Worm (Caenorhabditis elegans) whole organism, L3 larva: ENCODE results near the gene R02F2.6.

Experiments
- ceh-82 ChIP-seq: fragments of 150-350 bp; optimal IDR thresholded peaks from 2 replicates; lab custom pipeline; 2014; ENCODE audit warnings: missing biosample characterization, missing genetic modification characterization
- ceh-9 ChIP-seq: sonication (generic microtip); optimal IDR thresholded peaks from 2 replicates; lab custom pipeline; 2018; ENCODE audit warnings: missing biosample characterization, missing genetic modification characterization
- egl-27 ChIP-seq: sonication (generic microtip); optimal IDR thresholded peaks from 4 replicates; lab custom pipeline; 2017; ENCODE audit warnings: missing biosample characterization, missing genetic modification reagents, missing genetic modification characterization
- hmg-11 ChIP-seq: sonication (generic microtip); optimal IDR thresholded peaks from 2 replicates; lab custom pipeline; 2016; ENCODE audit warnings: missing genetic modification characterization, missing compliant biosample characterization
- jun-1 ChIP-seq: fragments of 150-350 bp; optimal IDR thresholded peaks from 2 replicates; lab custom pipeline; 2014; ENCODE audit warnings: missing biosample characterization, missing genetic modification reagents, missing genetic modification characterization
- mdl-1 ChIP-seq: fragments of 150-350 bp; optimal IDR thresholded peaks from 2 replicates; lab custom pipeline; 2014; ENCODE audit warnings: missing biosample characterization, missing genetic modification characterization
- nhr-12 ChIP-seq: fragments of 150-350 bp; optimal IDR thresholded peaks from 2 replicates; lab custom pipeline; 2014; ENCODE audit warnings: missing biosample characterization, missing genetic modification characterization
- nhr-237 ChIP-seq: fragments of 150-350 bp; optimal IDR thresholded peaks from 2 replicates; lab custom pipeline; 2014; ENCODE audit warnings: missing biosample characterization, missing genetic modification characterization
- nhr-77 ChIP-seq: fragments of 150-350 bp; optimal IDR thresholded peaks from 2 replicates; lab custom pipeline; 2014; ENCODE audit warnings: missing biosample characterization, missing genetic modification characterization
- pqm-1 ChIP-seq: fragments of 150-350 bp; optimal IDR thresholded peaks from 2 replicates; lab custom pipeline; 2017; ENCODE audit warnings: missing biosample characterization, missing genetic modification characterization, inconsistent platforms
- unc-62 ChIP-seq: fragments of 150-350 bp; sonication (generic microtip); optimal IDR thresholded peaks from 4 replicates; lab custom pipeline; 2014; ENCODE audit warnings: missing biosample characterization, missing genetic modification reagents, missing genetic modification characterization
- zag-1 ChIP-seq: fragments of 150-350 bp; optimal IDR thresholded peaks from 2 replicates; lab custom pipeline; 2014; ENCODE audit warnings: missing biosample characterization, missing genetic modification characterization

- TF ChIP-seq unc-62 (GFP tag; lab: Kevin White, UChicago) = no peak
- TF ChIP-seq egl-27 (tag; lab: Kevin White, UChicago) = no peak
- TF ChIP-seq jun-1 (tag; lab: Kevin White, UChicago) = no peak
- TF ChIP-seq mdl-1 (tag; lab: Kevin White, UChicago) = no peak
- no peak for TF ChIP-seq hmg-11
- no peak for TF ChIP-seq pqm-1
- no peak for TF ChIP-seq nhr-237 (tag; lab: Kevin White, UChicago)
- no peak for TF ChIP-seq zag-1 (tag; lab: Kevin White, UChicago)
- no peak for TF ChIP-seq ceh-9 (tag; lab: Kevin White, UChicago)
- no peak for TF ChIP-seq nhr-77
- no peak for TF ChIP-seq nhr-12 (tag; lab: Kevin White, UChicago)
- TF ChIP-seq ceh-82 (tag; lab: Kevin White, UChicago) = no peak
Observed at ce11 chrIII:5474176-5474575, 4.5 kb downstream of the R02F2.6 start, which contains the start of gene lon-1.
